Fruit fly (Drosophila melanogaster): ENCODE results near the gene CG17325.
A peak's percentile ranks its signal among the peaks of the same experiment; 100 is the strongest.

Gene CG17325

DNA sequence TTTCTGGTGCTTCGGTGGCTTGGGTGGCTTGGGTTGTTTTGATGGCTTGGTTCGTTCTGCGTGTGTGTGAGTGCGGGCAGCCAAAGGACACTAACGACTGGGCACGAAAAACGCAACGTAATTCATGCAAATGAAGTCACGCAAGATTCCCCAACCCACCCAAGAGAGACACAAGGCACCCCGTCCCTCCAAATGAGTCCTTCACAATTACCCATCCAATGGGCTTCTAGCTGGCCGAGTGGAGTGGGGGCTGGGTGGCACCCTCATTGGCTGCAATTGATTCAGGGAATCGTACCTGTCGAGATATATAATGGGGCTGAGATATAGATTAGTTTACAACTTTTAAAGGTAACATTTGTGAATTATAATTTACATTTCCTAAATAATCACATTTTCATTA lies 19.2 kb upstream of the CG17325 start:
- TF ChIP-seq noc (tag; optimal IDR thresholded peaks at IDR 0.05) = no peak

DNA sequence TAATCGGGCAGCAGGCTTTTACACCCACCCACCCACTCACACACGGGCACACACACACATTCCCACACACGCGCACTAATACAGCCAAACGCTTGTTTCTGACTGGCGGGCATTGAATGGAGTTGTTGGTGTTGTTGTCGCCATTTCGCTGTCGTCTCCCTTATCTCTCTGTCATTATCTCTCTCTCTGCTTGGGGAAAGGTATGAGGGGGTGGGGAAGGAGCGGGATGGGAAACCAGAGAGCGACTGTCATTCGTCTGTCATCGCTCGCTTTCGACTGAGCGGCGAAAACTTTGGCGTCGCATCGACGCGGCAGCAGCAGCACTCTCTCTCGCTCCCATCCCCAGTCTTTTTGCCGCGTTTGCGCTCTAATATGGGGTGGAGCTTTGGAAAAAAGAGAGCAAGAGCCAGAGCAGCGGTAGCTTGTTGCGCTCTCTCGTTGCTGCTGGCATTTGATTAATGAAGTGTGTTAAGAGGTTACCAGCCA lies 16.5 kb upstream of the CG17325 start:
- TF ChIP-seq noc (tag; optimal IDR thresholded peaks at IDR 0.05) = peak; percentile 1

DNA sequence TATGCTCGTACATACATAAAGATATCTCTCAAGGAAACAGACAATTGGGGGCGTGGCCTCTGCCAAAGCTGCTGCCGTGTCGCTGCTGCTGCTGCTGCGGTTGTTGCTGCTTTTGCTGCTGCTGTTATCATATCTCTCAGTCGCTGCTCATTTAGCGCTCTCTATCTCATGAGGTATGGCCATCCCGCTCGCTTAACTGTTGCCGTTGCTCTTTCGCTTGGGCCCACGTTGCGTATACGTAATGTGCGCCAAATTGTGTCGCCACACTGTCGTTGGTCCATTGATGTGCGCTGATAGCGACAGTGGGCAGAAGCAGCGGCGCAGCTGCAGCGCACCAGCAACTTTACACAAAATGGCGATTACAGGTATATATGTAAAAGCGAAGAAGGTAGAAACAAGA lies 16.0 kb upstream of the CG17325 start:
- no peak for TF ChIP-seq noc (tag; optimal IDR thresholded peaks at IDR 0.05)

DNA sequence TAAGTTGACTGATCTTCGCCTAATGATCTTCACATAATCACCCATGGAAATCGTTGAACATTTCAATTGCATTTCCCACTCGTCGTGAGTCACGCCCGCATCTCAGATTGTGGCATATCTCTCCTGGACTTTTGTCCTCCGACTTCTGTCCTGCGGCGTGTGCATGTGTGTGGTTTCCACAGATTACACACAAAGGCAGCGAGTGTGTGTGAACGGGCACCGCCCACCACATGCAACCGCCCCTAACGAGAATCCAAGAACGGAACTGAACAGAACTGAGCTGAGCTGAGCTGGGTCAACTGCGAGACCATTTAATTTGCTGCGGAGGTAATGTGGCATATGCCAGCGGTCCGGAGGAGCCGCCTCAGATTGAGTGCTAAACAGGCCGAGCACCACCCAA lies 10.7 kb upstream of the CG17325 start:
- TF ChIP-seq noc (tag; optimal IDR thresholded peaks at IDR 0.05) = no peak

DNA sequence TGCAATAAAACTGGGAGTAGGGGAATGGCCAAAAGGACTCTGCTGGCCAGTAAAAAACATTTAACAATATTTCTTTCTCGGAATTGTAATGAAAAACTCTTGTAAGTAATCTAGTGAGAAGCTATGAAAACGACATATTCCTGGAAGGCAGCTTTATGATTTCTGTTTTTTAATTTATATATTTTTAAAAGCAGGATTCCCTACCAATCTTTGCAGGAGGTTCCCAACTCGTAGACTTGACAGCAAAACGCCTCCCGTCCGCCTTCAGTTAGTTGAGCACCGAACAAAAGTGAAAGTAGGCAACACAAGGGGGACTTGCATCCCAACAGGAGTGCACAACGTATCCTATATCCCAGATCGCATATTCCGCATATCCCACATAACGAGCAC lies 7.2 kb upstream of the CG17325 start, which contains the start of gene CG43814:
Gene CG43814, minus strand, starts transcription at position 101 of the 390 bp plus-strand sequence.
- TF ChIP-seq noc (tag; optimal IDR thresholded peaks at IDR 0.05) = no peak

DNA sequence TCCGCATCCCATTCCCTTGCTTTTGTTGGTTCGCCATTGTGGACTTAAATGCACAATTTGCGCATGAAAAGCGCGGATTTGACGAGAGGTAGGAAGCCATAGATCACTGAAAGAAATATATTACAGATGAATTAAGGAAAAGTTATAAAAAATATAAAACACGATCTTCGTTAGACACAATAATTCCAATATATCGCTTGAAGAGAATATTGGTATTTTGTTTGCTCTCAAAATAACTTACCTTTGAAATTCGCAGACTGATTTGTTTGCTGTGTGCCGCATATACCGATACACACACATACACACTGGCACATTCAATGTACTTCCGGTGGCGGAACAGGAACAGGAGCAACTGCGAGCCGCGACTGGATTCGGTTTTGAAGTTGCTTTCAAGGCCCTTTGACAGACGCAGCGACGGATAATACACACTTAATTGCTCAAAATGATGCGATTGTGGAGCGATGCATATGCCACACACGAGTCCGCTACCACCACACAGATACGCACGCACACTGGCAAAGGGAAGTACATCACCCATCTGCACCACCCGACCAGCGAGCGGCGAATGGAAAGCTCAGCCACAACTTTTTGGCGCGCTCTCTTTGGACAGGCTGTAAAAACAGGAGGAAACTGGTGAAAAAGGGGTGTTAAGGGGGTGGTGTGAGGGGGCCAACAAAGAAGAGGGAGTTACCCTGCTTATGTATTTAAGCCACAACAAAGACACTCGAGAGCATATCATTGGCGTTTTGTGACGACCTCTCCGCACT lies 6.6 kb upstream of the CG17325 start:
- no peak for TF ChIP-seq noc (tag; optimal IDR thresholded peaks at IDR 0.05)

DNA sequence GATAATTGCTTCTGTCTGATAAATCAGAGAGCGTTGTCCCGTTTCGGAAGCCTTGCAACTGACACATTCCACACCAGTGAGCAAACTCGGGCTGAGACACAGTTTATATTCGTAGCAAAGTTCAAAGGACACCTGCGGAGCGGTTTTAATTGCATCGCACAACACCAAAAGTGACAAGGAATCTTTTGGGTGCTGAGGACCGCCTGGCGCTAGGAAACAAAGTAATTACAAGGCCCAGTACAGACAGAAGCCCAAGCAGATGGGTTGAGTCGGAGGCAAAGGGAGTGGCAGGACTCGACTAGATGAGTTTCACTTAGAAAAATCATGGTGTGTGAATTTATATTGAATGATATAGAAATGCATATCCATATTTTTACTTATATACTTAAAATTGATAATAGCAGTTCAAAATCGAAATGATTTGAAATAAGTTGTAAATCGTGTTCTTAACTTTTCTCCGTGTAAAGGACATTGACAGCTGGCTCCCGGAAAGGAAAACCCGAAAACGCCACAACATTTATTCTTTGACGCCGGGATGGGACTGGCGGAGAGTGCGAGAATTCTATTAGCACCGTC lies 3.6 kb upstream of the CG17325 start:
- no peak for TF ChIP-seq noc (tag; optimal IDR thresholded peaks at IDR 0.05)

DNA sequence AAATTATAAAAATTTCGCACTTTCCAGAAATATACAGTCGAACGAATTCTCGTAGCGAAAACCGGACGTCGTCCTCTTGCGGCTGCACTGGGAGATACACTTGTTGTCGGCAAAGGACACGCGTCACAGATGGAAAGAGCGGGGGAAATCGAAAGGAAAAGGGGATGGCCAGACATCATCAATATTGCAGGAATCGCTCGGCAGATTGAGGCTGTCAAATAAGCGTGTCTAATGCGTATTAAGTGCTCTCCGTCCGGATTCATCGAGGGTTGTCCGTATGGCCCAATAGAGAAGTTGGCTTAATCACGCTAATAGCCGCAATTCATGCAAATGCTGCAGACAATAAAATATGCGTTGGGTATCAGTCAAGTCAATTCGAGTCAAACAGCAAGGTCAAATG lies 3.0 kb upstream of the CG17325 start:
- TF ChIP-seq noc (tag; optimal IDR thresholded peaks at IDR 0.05) = no peak

DNA sequence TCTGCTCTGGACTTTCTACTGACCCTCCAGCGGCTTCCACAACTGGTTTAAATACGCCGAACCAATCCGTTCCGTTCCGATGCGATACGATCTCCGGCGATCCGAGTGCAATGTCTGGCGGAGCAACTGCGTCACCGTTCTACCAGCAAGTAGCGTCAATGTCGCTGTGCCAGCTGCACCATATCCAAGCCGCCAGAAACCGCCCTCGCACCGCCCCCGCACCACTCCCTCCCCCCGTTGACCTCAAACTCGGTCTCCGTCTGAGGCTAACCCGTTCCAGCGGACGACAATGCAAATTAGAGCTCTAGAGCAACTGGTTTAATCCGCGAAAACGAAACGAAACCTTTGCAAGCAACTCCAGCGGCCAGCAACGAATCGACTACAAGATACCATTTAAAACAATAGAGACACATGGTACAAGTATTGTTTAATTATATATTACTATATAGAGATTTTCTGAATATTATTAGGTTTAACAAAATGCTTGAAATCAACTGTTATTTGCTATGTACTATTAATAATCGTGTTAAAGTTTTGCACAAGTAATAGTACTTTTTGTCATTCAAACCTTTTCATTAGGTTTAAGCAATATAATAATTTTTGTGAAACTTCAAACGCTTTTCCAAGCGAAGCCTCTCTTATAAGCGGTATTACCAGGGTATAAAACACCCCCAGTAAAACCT lies 1.3 kb upstream of the CG17325 start, which contains the start of the genes CG10570 and CG42502:
Gene CG10570, minus strand, starts transcription at position 293 of the 683 bp plus-strand sequence.
Gene CG42502, minus strand, starts transcription at position 293 of the 683 bp plus-strand sequence.
- no peak for TF ChIP-seq noc (tag; optimal IDR thresholded peaks at IDR 0.05)

DNA sequence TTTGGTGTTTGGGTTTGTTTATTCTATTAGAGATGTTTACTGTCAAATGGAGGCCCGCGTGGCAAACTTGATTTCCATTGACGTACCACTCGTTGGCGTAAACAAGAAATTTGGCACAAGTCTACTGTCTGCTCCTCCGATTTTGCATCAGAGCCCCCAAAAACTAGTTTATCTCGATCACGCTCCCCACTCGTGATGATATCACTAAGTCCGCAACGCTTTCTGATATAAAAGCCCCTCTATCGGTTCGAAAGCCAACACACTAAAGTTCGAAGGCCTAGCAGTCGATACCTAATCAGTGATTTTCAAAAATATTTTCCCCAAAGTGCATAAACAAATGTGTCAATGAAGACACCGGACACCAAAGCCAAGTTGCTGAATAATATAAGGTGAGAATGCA lies 307 bp downstream of the CG17325 start:
- TF ChIP-seq noc (tag; optimal IDR thresholded peaks at IDR 0.05) = no peak

DNA sequence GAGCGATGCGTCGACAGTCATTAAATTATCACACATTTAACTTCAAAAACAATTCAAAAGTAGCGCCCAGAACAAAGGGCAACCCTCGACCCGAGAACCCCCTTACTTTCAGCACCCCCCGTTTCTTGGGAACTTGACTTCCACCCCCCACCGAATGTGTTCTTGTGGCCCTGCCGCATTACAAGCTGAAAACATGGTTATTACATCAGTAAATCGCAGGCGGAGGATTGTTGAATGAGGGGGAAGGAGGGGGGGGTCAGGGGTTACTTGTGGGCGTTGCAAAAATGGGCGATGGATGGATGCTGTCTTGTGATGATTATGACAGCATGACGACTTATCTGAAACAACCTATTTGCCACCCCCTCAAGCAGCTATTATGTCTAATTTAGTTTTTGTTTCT lies 2.7 kb downstream of the CG17325 start:
- TF ChIP-seq noc (tag; optimal IDR thresholded peaks at IDR 0.05) = no peak

DNA sequence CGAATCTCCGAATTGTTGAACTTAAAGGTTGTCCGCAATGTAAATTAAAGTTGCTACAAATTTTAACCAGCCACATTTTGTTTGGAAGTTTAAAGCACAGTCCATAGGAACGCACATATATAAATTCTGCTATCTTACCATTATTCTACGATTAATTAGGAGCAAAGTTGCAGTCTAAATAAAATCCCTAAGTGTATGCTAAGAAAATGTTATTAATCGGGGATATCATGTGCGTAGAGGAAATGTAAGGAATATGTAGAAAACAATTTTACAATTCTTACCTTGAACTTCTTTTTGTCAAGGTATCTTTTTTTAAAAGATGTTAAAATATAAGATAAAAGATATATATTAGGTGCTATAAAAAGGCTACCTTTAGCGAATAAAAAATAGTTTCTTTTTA lies 5.9 kb downstream of the CG17325 start:
- TF ChIP-seq noc (tag; optimal IDR thresholded peaks at IDR 0.05) = no peak

DNA sequence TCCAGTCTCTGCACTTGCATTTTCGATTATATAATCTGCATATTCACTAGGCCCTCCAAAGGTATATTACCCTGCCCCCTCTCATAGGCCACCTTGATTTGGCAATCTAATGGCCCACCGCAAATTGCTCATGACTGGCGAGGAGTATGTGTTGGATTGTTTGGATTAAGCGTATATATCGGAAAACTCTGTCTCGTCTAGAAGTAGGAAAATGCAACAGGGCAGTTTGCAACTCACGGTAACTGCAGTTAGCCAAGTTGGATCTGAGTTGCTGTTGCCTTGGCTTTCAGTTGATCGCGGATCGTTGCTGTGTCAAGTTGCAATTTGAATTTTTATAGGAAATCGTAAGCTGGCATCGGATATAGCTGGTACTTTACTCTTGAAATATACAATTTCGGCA lies 6.6 kb downstream of the CG17325 start, which contains the start of gene Ugt36F1:
Gene Ugt36F1, plus strand, starts transcription at position 301 of the 400 bp plus-strand sequence.
- TF ChIP-seq noc (tag; optimal IDR thresholded peaks at IDR 0.05) = no peak

DNA sequence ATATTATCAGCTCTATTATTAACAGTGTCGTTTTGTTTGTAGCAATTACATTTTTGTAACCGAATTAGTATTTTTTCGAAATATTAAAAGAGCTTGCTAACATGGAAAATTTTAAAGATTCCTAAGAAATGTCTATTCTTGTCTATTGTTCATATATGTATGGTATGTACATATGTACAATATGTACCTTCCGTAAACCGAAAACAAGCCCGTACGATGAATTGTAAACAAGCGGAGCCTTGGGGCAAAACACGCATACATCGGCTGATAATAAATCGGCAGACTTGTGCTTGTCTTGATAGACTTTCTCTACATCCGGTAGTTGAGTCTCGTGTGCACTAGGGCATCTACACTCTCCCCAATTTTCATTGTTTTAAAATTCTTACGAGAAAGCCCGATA lies 10.4 kb downstream of the CG17325 start:
- TF ChIP-seq noc (tag; optimal IDR thresholded peaks at IDR 0.05) = no peak

DNA sequence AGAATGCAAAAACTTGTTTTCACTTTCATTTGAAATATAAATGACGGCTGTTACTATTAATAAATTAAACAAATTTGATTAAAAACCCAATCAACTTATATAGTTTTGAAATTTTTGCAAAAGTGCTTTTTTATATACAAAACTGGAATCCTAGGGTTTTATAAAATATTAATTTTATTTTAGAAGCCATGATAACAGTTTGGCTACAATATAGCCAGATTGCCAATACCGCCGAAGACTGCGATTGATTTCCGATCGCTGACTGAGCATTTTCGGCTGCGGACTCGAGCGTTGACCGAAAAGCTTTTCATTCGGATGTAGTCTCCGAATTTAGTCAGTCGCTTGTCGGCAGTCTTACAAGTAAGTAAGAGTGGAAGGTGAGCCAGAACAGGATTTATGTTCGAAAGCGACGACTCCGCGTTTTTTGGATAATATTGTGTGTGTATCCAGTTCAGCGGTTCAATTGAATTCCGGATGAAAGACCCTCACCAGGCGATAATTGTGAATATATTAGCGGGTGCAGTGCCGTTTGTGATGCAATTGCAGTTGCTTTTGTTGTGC lies 10.9 kb downstream of the CG17325 start, which contains the start of gene Ugt36D1:
Gene Ugt36D1, plus strand, starts transcription at position 306 of the 561 bp plus-strand sequence.
- peak; percentile 24 for TF ChIP-seq noc (tag; optimal IDR thresholded peaks at IDR 0.05)

DNA sequence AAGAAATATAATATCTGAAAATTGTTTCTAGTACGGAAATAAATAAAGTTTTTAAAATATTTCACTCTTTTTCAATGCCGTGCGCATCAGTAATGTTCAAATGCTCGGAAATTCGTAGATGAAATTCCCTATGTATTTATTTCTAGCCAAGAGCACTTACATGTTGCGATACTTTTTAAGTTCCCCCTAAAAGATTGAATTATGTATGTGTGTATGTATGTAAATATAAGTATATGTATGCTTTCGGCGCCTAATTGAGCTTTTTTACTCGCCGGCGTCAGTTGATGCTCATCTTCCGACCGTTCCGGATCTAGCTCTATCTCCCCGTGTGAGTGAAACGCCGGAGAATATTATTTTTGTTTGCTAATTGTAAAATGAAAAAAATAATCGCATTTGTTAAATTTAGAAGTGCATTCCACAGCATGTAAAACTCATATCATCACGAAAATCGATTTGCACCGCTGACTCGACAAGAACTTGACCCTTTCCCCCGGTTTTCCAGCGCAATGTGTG lies 14.1 kb downstream of the CG17325 start, which contains the start of gene Ugt36E1:
Gene Ugt36E1, plus strand, starts transcription at position 275 of the 513 bp plus-strand sequence.
- TF ChIP-seq noc (tag; optimal IDR thresholded peaks at IDR 0.05) = no peak

Measured in whole organism, larva.